Fruit fly (Drosophila melanogaster) ovary, adult (tissue): ENCODE results near the gene CG14985.

Source experiments
- CG17801 ChIP-seq: fragments of 200-800 bp; optimal IDR thresholded peaks from 2 replicates; lab custom pipeline; 2019; ENCODE audit warnings: missing biosample characterization, mild to moderate bottlenecking, missing genetic modification characterization, moderate library complexity; ENCODE audit not compliant: partially characterized antibody

Gene CG14985

dm6 chr3L:4003316-4003715, at the start of gene CG14985:
Gene CG14985 (plus strand): TSS chr3L:4003474.
- no peak for TF ChIP-seq CG17801 (GFP tag; lab: Kevin White, UChicago)

dm6 chr3L:3960877-3961417, 42.3 kb upstream of the CG14985 start:
- TF ChIP-seq CG17801 (GFP tag; lab: Kevin White, UChicago) = no peak

dm6 chr3L:3963979-3964378, 39.3 kb upstream of the CG14985 start:
- no peak for TF ChIP-seq CG17801 (GFP tag; lab: Kevin White, UChicago)

- TF ChIP-seq CG17801 (GFP tag; lab: Kevin White, UChicago) = no peak
Measured at dm6 chr3L:3964671-3965070, 38.6 kb upstream of the CG14985 start, which contains the start of gene CG12605. Gene CG12605 (minus strand): TSS chr3L:3964771.

dm6 chr3L:3965102-3965501, 38.2 kb upstream of the CG14985 start:
- no peak for TF ChIP-seq CG17801 (GFP tag; lab: Kevin White, UChicago)

- no peak for TF ChIP-seq CG17801 (GFP tag; lab: Kevin White, UChicago)
Measured at dm6 chr3L:3970372-3971031, 32.8 kb upstream of the CG14985 start.

- no peak for TF ChIP-seq CG17801 (GFP tag; lab: Kevin White, UChicago)
Measured at dm6 chr3L:3972599-3972998, 30.7 kb upstream of the CG14985 start, which contains the start of gene CG43915. Gene CG43915 (plus strand): TSS chr3L:3972899.

dm6 chr3L:3976438-3976837, 26.8 kb upstream of the CG14985 start:
- TF ChIP-seq CG17801 (GFP tag; lab: Kevin White, UChicago) = no peak

- no peak for TF ChIP-seq CG17801 (GFP tag; lab: Kevin White, UChicago)
Measured at dm6 chr3L:3977622-3978355, 25.5 kb upstream of the CG14985 start.

dm6 chr3L:3978762-3979516, 24.3 kb upstream of the CG14985 start:
- TF ChIP-seq CG17801 (GFP tag; lab: Kevin White, UChicago) = no peak

- TF ChIP-seq CG17801 (GFP tag; lab: Kevin White, UChicago) = no peak
Measured at dm6 chr3L:3980027-3980426, 23.2 kb upstream of the CG14985 start.

dm6 chr3L:3983466-3983946, 19.8 kb upstream of the CG14985 start, which contains the start of gene scrt:
Gene scrt (plus strand): TSS chr3L:3983896.
- TF ChIP-seq CG17801 (GFP tag; lab: Kevin White, UChicago) = no peak

- TF ChIP-seq CG17801 (GFP tag; lab: Kevin White, UChicago) = no peak
Measured at dm6 chr3L:3995554-3995953, 7.7 kb upstream of the CG14985 start.

- TF ChIP-seq CG17801 (GFP tag; lab: Kevin White, UChicago) = no peak
Measured at dm6 chr3L:4000711-4001110, 2.6 kb upstream of the CG14985 start.

dm6 chr3L:4001500-4001899, 1.8 kb upstream of the CG14985 start:
- no peak for TF ChIP-seq CG17801 (GFP tag; lab: Kevin White, UChicago)
